Fruit fly (Drosophila melanogaster) S2 (cell line): ENCODE measurements around the gene Or23a.

Experiments used
- CG8478 ChIP-seq: fragments of >200 bp; optimal IDR thresholded peaks from 2 replicates; lab custom pipeline; 2018
- CTCF ChIP-seq, 2 experiments: fragments of >200 bp; optimal IDR thresholded peaks; 2 replicates each; lab custom pipeline; 2018

Gene Or23a

dm6 chr2L:2677553-2677952, 23.7 kb downstream of the Or23a start, which contains the start of gene Tmtc1:
Gene Tmtc1 (plus strand): TSS chr2L:2677734.
- TF ChIP-seq CG8478: no peak

dm6 chr2L:2696337-2696736, 42.5 kb downstream of the Or23a start, which contains the start of gene Trf5:
Gene Trf5 (minus strand): TSS chr2L:2696437.
- TF ChIP-seq CG8478 (no peak), CTCF (optimal IDR thresholded peaks at IDR 0.05; lab: Kevin White, UChicago) (no peak)
